Fruit fly (Drosophila melanogaster) whole organism, embryonic: ENCODE measurements around the gene CG4364.
A peak's percentile ranks its signal among the peaks of the same experiment; 100 is the strongest.

Experiments
- Atf6 ChIP-seq: fragments of 200-800 bp; sonication (Bioruptor generic); IDR thresholded peaks from 2 replicates; pipeline ENCODE4 v1.3.6; 2022; ENCODE audit warnings: missing biosample characterization, missing genetic modification characterization
- CG11723 ChIP-seq: fragments of 200-800 bp; sonication (Bioruptor generic); optimal IDR thresholded peaks from 2 replicates; lab custom pipeline; 2017; ENCODE audit warnings: missing biosample characterization, mild to moderate bottlenecking, missing genetic modification characterization
- CG12071 ChIP-seq: fragments of 200-800 bp; sonication (Bioruptor generic); optimal IDR thresholded peaks from 3 replicates; lab custom pipeline; 2018; ENCODE audit warnings: missing biosample characterization, mild to moderate bottlenecking, missing genetic modification characterization
- CG12769 ChIP-seq: fragments of 200-800 bp; sonication (Bioruptor generic); optimal IDR thresholded peaks from 2 replicates; lab custom pipeline; 2019; ENCODE audit warnings: missing biosample characterization, mild to moderate bottlenecking, missing genetic modification characterization, moderate library complexity
- CG13894 ChIP-seq: fragments of 200-800 bp; sonication (Bioruptor generic); optimal IDR thresholded peaks from 3 replicates; lab custom pipeline; 2018; ENCODE audit warnings: missing biosample characterization, mild to moderate bottlenecking, missing genetic modification characterization, moderate library complexity
- CG15269 ChIP-seq: fragments of 200-800 bp; sonication (Bioruptor generic); optimal IDR thresholded peaks from 2 replicates; lab custom pipeline; 2018; ENCODE audit warnings: missing biosample characterization, mild to moderate bottlenecking, missing genetic modification characterization, moderate library complexity
- CG1529 ChIP-seq: fragments of 200-800 bp; sonication (Bioruptor generic); optimal IDR thresholded peaks from 3 replicates; lab custom pipeline; 2018; ENCODE audit warnings: missing biosample characterization, missing genetic modification characterization
- CG1603 ChIP-seq: fragments of 200-800 bp; sonication (Bioruptor generic); optimal IDR thresholded peaks from 2 replicates; lab custom pipeline; 2019; ENCODE audit warnings: missing biosample characterization, mild to moderate bottlenecking, missing genetic modification characterization, moderate library complexity
- CG2129 ChIP-seq: fragments of 200-800 bp; sonication (Bioruptor generic); IDR thresholded peaks from 2 replicates; pipeline ENCODE4 v1.3.6; 2022; ENCODE audit warnings: missing biosample characterization, missing genetic modification characterization; ENCODE audit not compliant: partially characterized antibody
- CG30403 ChIP-seq: fragments of 200-800 bp; sonication (Bioruptor generic); optimal IDR thresholded peaks from 3 replicates; lab custom pipeline; 2016; ENCODE audit warnings: missing biosample characterization, missing genetic modification characterization
- CG32767 ChIP-seq: fragments of 200-800 bp; sonication (Bioruptor generic); IDR thresholded peaks from 2 replicates; pipeline ENCODE4 v1.3.6; 2022; ENCODE audit warnings: missing biosample characterization, missing genetic modification characterization
- CG4328 ChIP-seq: fragments of 200-800 bp; sonication (Bioruptor generic); optimal IDR thresholded peaks from 3 replicates; lab custom pipeline; 2017; ENCODE audit warnings: missing biosample characterization, missing genetic modification reagents, missing genetic modification characterization
- CG6175 ChIP-seq: fragments of 200-800 bp; sonication (Bioruptor generic); IDR thresholded peaks from 3 replicates; pipeline ENCODE4 v1.3.6; 2022; ENCODE audit warnings: missing biosample characterization, missing genetic modification characterization
- CG6683 ChIP-seq: fragments of 200-800 bp; sonication (Bioruptor generic); optimal IDR thresholded peaks from 2 replicates; lab custom pipeline; 2017; ENCODE audit warnings: missing biosample characterization, mild to moderate bottlenecking, missing genetic modification characterization, missing genetic modification reagents
- CG7987 ChIP-seq: fragments of 200-800 bp; sonication (Bioruptor generic); optimal IDR thresholded peaks from 2 replicates; lab custom pipeline; 2018; ENCODE audit warnings: missing biosample characterization, mild to moderate bottlenecking, missing genetic modification characterization, moderate library complexity
- CG8290 ChIP-seq, 3 experiments: fragments of 200-800 bp; sonication (Bioruptor generic); optimal IDR thresholded peaks; 2 replicates each; lab custom pipeline; 2016 to 2019; ENCODE audit warnings: missing biosample characterization in 3 of 3, missing genetic modification characterization in 3 of 3, mild to moderate bottlenecking in 2 of 3, moderate library complexity in 1 of 3
- CG8388 ChIP-seq: fragments of 200-800 bp; sonication (Bioruptor generic); optimal IDR thresholded peaks from 2 replicates; lab custom pipeline; 2019; ENCODE audit warnings: missing biosample characterization, mild to moderate bottlenecking, missing genetic modification characterization, moderate library complexity
- CG9609 ChIP-seq: fragments of 200-800 bp; sonication (Bioruptor generic); optimal IDR thresholded peaks from 3 replicates; lab custom pipeline; 2016; ENCODE audit warnings: missing biosample characterization, missing genetic modification characterization
- Dfd ChIP-seq, 2 experiments: fragments of >200 bp; optimal IDR thresholded peaks; 2 replicates each; lab custom pipeline; 2017; ENCODE audit warnings: missing biosample characterization in 2 of 2, missing genetic modification characterization in 2 of 2
- Hr78 ChIP-seq, 2 experiments: fragments of 200-800 bp in 1 of 2; fragments of >200 bp in 1 of 2; sonication (Bioruptor generic) in 1 of 2; optimal IDR thresholded peaks; 2 replicates each; lab custom pipeline; 2017 to 2019; ENCODE audit warnings: missing biosample characterization in 2 of 2, missing genetic modification characterization in 2 of 2, mild to moderate bottlenecking in 1 of 2, moderate library complexity in 1 of 2
- Kr ChIP-seq: fragments of 200-800 bp; sonication (Bioruptor generic); optimal IDR thresholded peaks from 2 replicates; lab custom pipeline; 2017; ENCODE audit warnings: missing biosample characterization, mild to moderate bottlenecking, missing genetic modification characterization
- Lim3 ChIP-seq: fragments of 200-800 bp; sonication (Bioruptor generic); IDR thresholded peaks from 2 replicates; pipeline ENCODE4 v1.3.6; 2022; ENCODE audit warnings: missing biosample characterization, missing genetic modification characterization
- Med ChIP-seq: fragments of 200-800 bp; sonication (Bioruptor generic); peaks from one replicate; lab custom pipeline; 2016; ENCODE audit warnings: missing biosample characterization, missing genetic modification characterization, mild to moderate bottlenecking, inconsistent platforms, moderate library complexity
- Neu2 ChIP-seq: fragments of 200-800 bp; sonication (Bioruptor generic); optimal IDR thresholded peaks from 3 replicates; lab custom pipeline; 2016; ENCODE audit warnings: missing biosample characterization, missing genetic modification characterization, borderline replicate concordance
- Pdp1 ChIP-seq, 2 experiments: fragments of 200-800 bp; sonication (Bioruptor generic); optimal IDR thresholded peaks; 3 replicates each; lab custom pipeline; 2016; ENCODE audit warnings: missing biosample characterization in 2 of 2, missing genetic modification characterization in 2 of 2, mild to moderate bottlenecking in 1 of 2, moderate library complexity in 1 of 2
- TFAM ChIP-seq: fragments of 200-800 bp; sonication (Bioruptor generic); optimal IDR thresholded peaks from 2 replicates; lab custom pipeline; 2017; ENCODE audit warnings: missing biosample characterization, missing genetic modification characterization, inconsistent platforms
- cg ChIP-seq: fragments of 200-800 bp; sonication (Bioruptor generic); optimal IDR thresholded peaks from 3 replicates; lab custom pipeline; 2019; ENCODE audit warnings: missing biosample characterization, mild to moderate bottlenecking, missing genetic modification characterization, moderate library complexity
- chinmo ChIP-seq: fragments of 200-800 bp; sonication (Bioruptor generic); IDR thresholded peaks from 4 replicates; pipeline ENCODE4 v1.3.6; 2022; ENCODE audit warnings: missing biosample characterization, missing genetic modification characterization; ENCODE audit not compliant: partially characterized antibody
- ci ChIP-seq: fragments of 200-800 bp; sonication (Bioruptor generic); IDR thresholded peaks from 3 replicates; pipeline ENCODE4 v1.3.6; 2022; ENCODE audit warnings: missing biosample characterization, missing genetic modification characterization
- crol ChIP-seq: fragments of 200-800 bp; sonication (Bioruptor generic); IDR thresholded peaks from 2 replicates; pipeline ENCODE4 v1.3.6; 2022; ENCODE audit warnings: missing biosample characterization, missing genetic modification characterization
- cwo ChIP-seq: fragments of 200-800 bp; sonication (Bioruptor generic); optimal IDR thresholded peaks from 3 replicates; lab custom pipeline; 2017; ENCODE audit warnings: missing biosample characterization, missing genetic modification characterization, mild to moderate bottlenecking, moderate library complexity, missing genetic modification reagents
- dysf ChIP-seq: fragments of 200-800 bp; sonication (Bioruptor generic); IDR thresholded peaks from 3 replicates; pipeline ENCODE4 v1.3.6; 2022; ENCODE audit warnings: missing biosample characterization, missing genetic modification characterization
- fd102C ChIP-seq: fragments of 200-800 bp; sonication (Bioruptor generic); optimal IDR thresholded peaks from 2 replicates; lab custom pipeline; 2018; ENCODE audit warnings: missing biosample characterization, mild to moderate bottlenecking, missing genetic modification characterization, moderate library complexity
- kah ChIP-seq: fragments of 200-800 bp; sonication (Bioruptor generic); optimal IDR thresholded peaks from 2 replicates; lab custom pipeline; 2018; ENCODE audit warnings: missing biosample characterization, mild to moderate bottlenecking, missing genetic modification characterization
- ken ChIP-seq: fragments of 200-800 bp; sonication (Bioruptor generic); IDR thresholded peaks from 3 replicates; pipeline ENCODE4 v1.3.6; 2022; ENCODE audit warnings: missing biosample characterization, missing genetic modification characterization
- mirr ChIP-seq: fragments of 200-800 bp; sonication (Bioruptor generic); optimal IDR thresholded peaks from 3 replicates; lab custom pipeline; 2018; ENCODE audit warnings: missing biosample characterization, mild to moderate bottlenecking, missing genetic modification characterization
- mld ChIP-seq: fragments of 200-800 bp; sonication (Bioruptor generic); IDR thresholded peaks from 3 replicates; pipeline ENCODE4 v1.3.6; 2022; ENCODE audit warnings: missing biosample characterization, missing genetic modification characterization; ENCODE audit not compliant: partially characterized antibody
- nau ChIP-seq: fragments of 200-800 bp; sonication (Bioruptor generic); optimal IDR thresholded peaks from 3 replicates; lab custom pipeline; 2017; ENCODE audit warnings: missing biosample characterization, mild to moderate bottlenecking, missing genetic modification characterization, missing genetic modification reagents
- ro ChIP-seq: fragments of 200-800 bp; sonication (Bioruptor generic); IDR thresholded peaks from 2 replicates; pipeline ENCODE4 v1.3.6; 2022; ENCODE audit warnings: missing biosample characterization, missing genetic modification characterization
- sc ChIP-seq, 3 experiments: fragments of >200 bp in 2 of 3; fragments of 200-800 bp in 1 of 3; sonication (Bioruptor generic) in 1 of 3; optimal IDR thresholded peaks; 2 replicates in 2 of 3; 3 replicates in 1 of 3; lab custom pipeline; 2017; ENCODE audit warnings: mild to moderate bottlenecking in 1 of 3, missing biosample characterization in 1 of 3, missing genetic modification characterization in 1 of 3, missing genetic modification reagents in 1 of 3
- sd ChIP-seq: fragments of 200-800 bp; sonication (Bioruptor generic); optimal IDR thresholded peaks from 3 replicates; lab custom pipeline; 2018; ENCODE audit warnings: missing biosample characterization, mild to moderate bottlenecking, missing genetic modification characterization, moderate library complexity
- so ChIP-seq: fragments of 200-800 bp; sonication (Bioruptor generic); IDR thresholded peaks from 3 replicates; pipeline ENCODE4 v1.3.6; 2022; ENCODE audit warnings: missing biosample characterization, missing genetic modification characterization
- sr ChIP-seq: fragments of 200-800 bp; sonication (Bioruptor generic); IDR thresholded peaks from 3 replicates; pipeline ENCODE4 v1.3.6; 2022; ENCODE audit warnings: missing biosample characterization, missing genetic modification characterization
- tx ChIP-seq: fragments of 200-800 bp; sonication (Bioruptor generic); optimal IDR thresholded peaks from 2 replicates; lab custom pipeline; 2016; ENCODE audit warnings: missing biosample characterization, missing genetic modification characterization
- unc-4 ChIP-seq: fragments of 200-800 bp; sonication (Bioruptor generic); IDR thresholded peaks from 2 replicates; pipeline ENCODE4 v1.3.6; 2022; ENCODE audit warnings: missing biosample characterization, missing genetic modification characterization; ENCODE audit not compliant: partially characterized antibody
- wor ChIP-seq: fragments of 200-800 bp; sonication (Bioruptor generic); IDR thresholded peaks from 2 replicates; pipeline ENCODE4 v1.3.6; 2022; ENCODE audit warnings: missing biosample characterization, missing genetic modification characterization
- z ChIP-seq: fragments of 200-800 bp; sonication (Bioruptor generic); IDR thresholded peaks from 3 replicates; pipeline ENCODE4 v1.3.6; 2022; ENCODE audit warnings: missing biosample characterization, missing genetic modification characterization
- zfh1 ChIP-seq: fragments of 200-800 bp; sonication (Bioruptor generic); IDR thresholded peaks from 3 replicates; pipeline ENCODE4 v1.3.6; 2022; ENCODE audit warnings: missing biosample characterization, missing genetic modification characterization

Gene CG4364

DNA sequence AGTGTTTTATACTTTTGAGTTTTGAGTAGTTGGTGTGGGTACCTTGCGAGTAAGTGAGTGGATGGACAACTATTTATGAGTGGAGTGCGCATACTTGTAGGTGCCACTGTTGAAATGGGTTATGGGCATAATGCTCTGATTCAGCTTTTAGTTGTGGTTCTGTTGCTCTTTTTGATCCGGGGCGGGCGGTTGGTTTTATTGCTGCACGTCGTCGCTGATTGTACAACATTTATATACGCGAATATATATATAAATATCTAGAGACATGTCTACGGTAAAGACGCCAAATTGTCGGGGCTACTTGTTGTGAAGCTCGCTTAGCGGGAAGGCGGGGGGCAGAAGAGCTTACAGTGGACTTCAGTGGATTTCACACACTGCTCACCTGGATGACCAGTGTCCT lies 27.0 kb downstream of the CG4364 start (continued):
- TF ChIP-seq Med (peak; percentile 33), CG1529 (GFP tag; lab: Kevin White, UChicago) (no peak), CG8388 (peak; percentile 74)
- TF ChIP-seq, all 482 proteins: peak for 6

dm6 chr2L:9679789-9680188 lies 31.3 kb downstream of the CG4364 start:
- no peak for TF ChIP-seq CG2129
- no peak for TF ChIP-seq tx
- no peak for TF ChIP-seq unc-4
- no peak for TF ChIP-seq CG15269 (tag; lab: Kevin White, UChicago)
- TF ChIP-seq kah: no peak
- no peak for TF ChIP-seq CG12071
- peak; percentile 92 for TF ChIP-seq sd
- no peak for TF ChIP-seq Atf6
- no peak for TF ChIP-seq CG11723 (GFP tag; lab: Kevin White, UChicago)
- TF ChIP-seq sr (GFP tag; lab: Robert Waterston, UW): peak; percentile 79; the same call in 2 of the 3 replicates
- no peak for TF ChIP-seq so (GFP tag; lab: Robert Waterston, UW)
- no peak for TF ChIP-seq CG6175
- TF ChIP-seq CG6683 (GFP tag; lab: Kevin White, UChicago): no peak
- TF ChIP-seq CG4328 (GFP tag; lab: Kevin White, UChicago): peak; percentile 12
- no peak for TF ChIP-seq z
- no peak for TF ChIP-seq sc (optimal IDR thresholded peaks at IDR 0.05; lab: Kevin White, UChicago)
- TF ChIP-seq sc (GFP tag; optimal IDR thresholded peaks at IDR 0.05; lab: Kevin White, UChicago): no peak
- TF ChIP-seq TFAM (GFP tag; lab: Kevin White, UChicago): no peak
- 0 out of 3 replicates have a peak, but pooled peaks have one; percentile 25 for TF ChIP-seq mld (GFP tag; lab: Robert Waterston, UW)
- no peak for TF ChIP-seq Lim3
- TF ChIP-seq Hr78 (GFP tag; optimal IDR thresholded peaks at IDR 0.05; lab: Kevin White, UChicago): no peak
- TF ChIP-seq fd102C (GFP tag; lab: Kevin White, UChicago): no peak
- peak; percentile 24 for TF ChIP-seq CG12769 (tag; lab: Kevin White, UChicago)
- TF ChIP-seq nau (GFP tag; lab: Kevin White, UChicago): peak; percentile 70
- TF ChIP-seq ro (GFP tag; lab: Robert Waterston, UW): no peak
- no peak for TF ChIP-seq wor (GFP tag; lab: Robert Waterston, UW)
- TF ChIP-seq Neu2 (GFP tag; lab: Kevin White, UChicago): no peak
- TF ChIP-seq Dfd (GFP tag; optimal IDR thresholded peaks at IDR 0.05; lab: Kevin White, UChicago): no peak

dm6 chr2L:9677101-9677500 lies 34.0 kb downstream of the CG4364 start:
- TF ChIP-seq ken (no peak), ci (0 out of 3 replicates have a peak, but pooled peaks have one; percentile 18), zfh1 (GFP tag; lab: Robert Waterston, UW) (no peak), Pdp1 (GFP tag; optimal IDR thresholded peaks at IDR 0.05; lab: Kevin White, UChicago) (peak in 1 of 2 experiments; percentile 89), CG8290 (GFP tag; optimal IDR thresholded peaks at IDR 0.05; lab: Kevin White, UChicago) (no peak), CG8290 (tag; optimal IDR thresholded peaks at IDR 0.05; lab: Kevin White, UChicago) (peak in 1 of 2 experiments; percentile 14), Med (peak; percentile 45), CG30403 (GFP tag; lab: Kevin White, UChicago) (no peak), cg (GFP tag; lab: Kevin White, UChicago) (peak; percentile 40), crol (GFP tag; lab: Robert Waterston, UW) (peak; percentile 54; the same call in 1 of the 2 replicates), dysf (GFP tag; lab: Robert Waterston, UW) (no peak; the same call in 2 of the 3 replicates), mirr (GFP tag; lab: Kevin White, UChicago) (no peak), chinmo (GFP tag; lab: Robert Waterston, UW) (peak; percentile 70; the same call in 2 of the 4 replicates), CG7987 (peak; percentile 7), CG13894 (tag; lab: Kevin White, UChicago) (peak; percentile 96), Kr (no peak), CG32767 (0 out of 2 replicates have a peak, but pooled peaks have one; percentile 30), CG15269 (tag; lab: Kevin White, UChicago) (peak; percentile 10), CG9609 (GFP tag; lab: Kevin White, UChicago) (no peak), CG12769 (tag; lab: Kevin White, UChicago) (peak; percentile 74), CG1603 (tag; lab: Kevin White, UChicago) (no peak), cwo (GFP tag; lab: Kevin White, UChicago) (peak; percentile 71)
